Worm (Caenorhabditis elegans) whole organism, midembryonic: ENCODE results near the gene K09F6.6.

ENCODE experiments used
- T22C8.4 ChIP-seq: fragments of 200-800 bp; sonication (Bioruptor generic); IDR thresholded peaks from 2 replicates; pipeline ENCODE4 v1.3.6; 2022; ENCODE audit warnings: missing genetic modification characterization, missing compliant biosample characterization
- tab-1 ChIP-seq: fragments of 200-800 bp; sonication (Bioruptor generic); IDR thresholded peaks from 2 replicates; pipeline ENCODE4 v1.3.6; 2022; ENCODE audit warnings: missing genetic modification characterization, missing compliant biosample characterization

ce11 chrII:2279839-2280238, 734 bp upstream of the K09F6.6 start, which contains the start of gene K09F6.11:
- TF ChIP-seq T22C8.4 (GFP tag; lab: Robert Waterston, UW) (no peak), tab-1 (GFP tag; lab: Robert Waterston, UW) (no peak)
